Worm (Caenorhabditis elegans) whole organism, mixed stage, embryonic: ENCODE results near the gene str-150.

ENCODE experiments used
- ces-1 ChIP-seq: fragments of 150-350 bp; optimal IDR thresholded peaks from 2 replicates; lab custom pipeline; 2014; ENCODE audit warnings: missing biosample characterization, missing genetic modification reagents, missing genetic modification characterization
- lsy-2 ChIP-seq: fragments of 150-350 bp; optimal IDR thresholded peaks from 2 replicates; lab custom pipeline; 2014; ENCODE audit warnings: missing biosample characterization, missing genetic modification characterization
- nhr-2 ChIP-seq: fragments of 150-350 bp; optimal IDR thresholded peaks from 2 replicates; lab custom pipeline; 2014; ENCODE audit warnings: missing biosample characterization, missing genetic modification characterization
- nhr-76 ChIP-seq: sonication (generic microtip); optimal IDR thresholded peaks from 2 replicates; lab custom pipeline; 2017; ENCODE audit warnings: missing biosample characterization, missing genetic modification characterization
- unc-39 ChIP-seq: fragments of 150-350 bp; optimal IDR thresholded peaks from 2 replicates; lab custom pipeline; 2014; ENCODE audit warnings: missing biosample characterization, missing genetic modification characterization

DNA sequence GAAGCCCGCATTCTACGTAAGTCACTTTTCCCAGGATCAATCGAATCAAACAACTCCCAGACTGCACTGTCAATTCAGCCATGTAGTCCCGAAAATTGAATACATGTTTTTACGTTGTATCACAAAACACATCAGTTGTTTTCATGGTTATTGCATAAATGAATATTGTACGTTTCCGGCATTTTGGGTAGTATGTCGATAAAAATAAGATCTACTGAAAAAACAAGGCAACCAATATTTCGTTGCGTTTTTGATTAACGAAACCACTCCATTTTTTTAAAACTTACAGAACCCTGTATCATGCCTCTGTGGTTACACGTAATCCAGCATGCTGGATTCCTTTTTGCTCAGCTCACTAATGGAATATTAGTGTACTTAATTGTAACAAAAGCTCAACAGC lies 9.9 kb upstream of the str-150 start, which contains the start of gene str-149:
- TF ChIP-seq lsy-2 (tag; lab: Kevin White, UChicago) (no peak), nhr-76 (tag; lab: Kevin White, UChicago) (no peak), nhr-2 (tag; lab: Kevin White, UChicago) (no peak), unc-39 (tag; lab: Kevin White, UChicago) (no peak), ces-1 (GFP tag; lab: Kevin White, UChicago) (no peak)
